Fruit fly (Drosophila melanogaster): ENCODE measurements around the gene CG34116.

DNA sequence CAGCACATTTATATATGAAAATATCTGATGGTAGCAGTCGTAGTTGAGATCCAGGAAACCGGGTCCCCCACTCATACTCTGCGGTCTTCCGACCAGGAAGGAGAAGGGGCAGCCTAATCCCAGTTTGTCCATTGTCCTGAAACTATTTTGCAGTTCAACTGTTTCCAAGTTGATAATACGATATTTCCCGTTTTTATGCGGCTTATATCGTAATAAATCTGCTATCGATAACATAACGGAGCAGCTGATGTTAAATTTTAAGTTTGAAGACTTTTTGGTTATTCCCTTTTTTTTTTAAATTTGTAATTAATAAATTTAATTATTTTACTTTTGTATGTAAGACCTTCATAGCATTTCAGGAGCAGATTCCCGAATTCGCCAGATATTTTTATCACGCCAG, 4.7 kb downstream of the CG34116 start, which contains the start of gene CG14102:
- TF ChIP-seq CG32264 (GFP tag; optimal IDR thresholded peaks at IDR 0.05): no peak
- no peak for TF ChIP-seq Rel (GFP tag; optimal IDR thresholded peaks at IDR 0.05)
- TF ChIP-seq Rel (tag; optimal IDR thresholded peaks at IDR 0.05): no peak
- no peak for TF ChIP-seq Hr78 (GFP tag; optimal IDR thresholded peaks at IDR 0.05)
- no peak for TF ChIP-seq dl (GFP tag; optimal IDR thresholded peaks at IDR 0.05; ENCODE audit: insufficient read depth in 1 of 2, partially characterized antibody in 2 of 2)
- no peak for TF ChIP-seq usp (GFP tag; optimal IDR thresholded peaks at IDR 0.05)
- TF ChIP-seq Mio (GFP tag; optimal IDR thresholded peaks at IDR 0.05): no peak
- TF ChIP-seq pan (optimal IDR thresholded peaks at IDR 0.05): no peak
- no peak for TF ChIP-seq rgr (GFP tag; optimal IDR thresholded peaks at IDR 0.05)
- no peak for TF ChIP-seq dmrt93B (GFP tag; optimal IDR thresholded peaks at IDR 0.05)
- no peak for TF ChIP-seq Hr83 (GFP tag; optimal IDR thresholded peaks at IDR 0.05; ENCODE audit: poor library complexity, severe bottlenecking)
- TF ChIP-seq h (GFP tag; optimal IDR thresholded peaks at IDR 0.05): no peak
